Worm (Caenorhabditis elegans): ENCODE measurements around the gene mcu-1.

ce11 chrIV:5896341-5896740 lies 42.7 kb downstream of the mcu-1 start, which contains the start of gene pck-3:
- TF ChIP-seq ztf-11 (tag; optimal IDR thresholded peaks at IDR 0.05) (no peak), zag-1 (tag; optimal IDR thresholded peaks at IDR 0.05) (no peak), unc-62 (GFP tag; optimal IDR thresholded peaks at IDR 0.05) (no peak), mdl-1 (tag; optimal IDR thresholded peaks at IDR 0.05) (no peak), skn-1 (tag; optimal IDR thresholded peaks at IDR 0.05) (no peak), elt-3 (tag; optimal IDR thresholded peaks at IDR 0.05) (no peak)
